Worm (Caenorhabditis elegans) whole organism, L3 larva: Measurements from ENCODE around the gene R12B2.7.

ENCODE experiments used
- ZK546.5 ChIP-seq: sonication (generic microtip); optimal IDR thresholded peaks from 2 replicates; lab custom pipeline; 2017; ENCODE audit warnings: missing biosample characterization, missing genetic modification characterization
- ama-1 ChIP-seq: fragments of 150-350 bp; optimal IDR thresholded peaks from 2 replicates; lab custom pipeline; 2018
- ceh-16 ChIP-seq: sonication (generic microtip); optimal IDR thresholded peaks from 2 replicates; lab custom pipeline; 2017; ENCODE audit warnings: missing biosample characterization, missing genetic modification characterization
- ceh-28 ChIP-seq: fragments of 150-350 bp; optimal IDR thresholded peaks from 2 replicates; lab custom pipeline; 2014; ENCODE audit warnings: missing biosample characterization, missing genetic modification reagents, missing genetic modification characterization
- ceh-82 ChIP-seq: fragments of 150-350 bp; optimal IDR thresholded peaks from 2 replicates; lab custom pipeline; 2014; ENCODE audit warnings: missing biosample characterization, missing genetic modification characterization
- ceh-9 ChIP-seq: sonication (generic microtip); optimal IDR thresholded peaks from 2 replicates; lab custom pipeline; 2018; ENCODE audit warnings: missing biosample characterization, missing genetic modification characterization
- daf-12 ChIP-seq: fragments of 150-350 bp; optimal IDR thresholded peaks from 2 replicates; lab custom pipeline; 2014; ENCODE audit warnings: missing biosample characterization, missing genetic modification reagents, missing genetic modification characterization
- egl-5 ChIP-seq: fragments of 150-350 bp; optimal IDR thresholded peaks from 2 replicates; lab custom pipeline; 2017; ENCODE audit warnings: missing biosample characterization, missing genetic modification reagents, missing genetic modification characterization, inconsistent platforms
- elt-1 ChIP-seq: fragments of 150-350 bp; optimal IDR thresholded peaks from 2 replicates; lab custom pipeline; 2014; ENCODE audit warnings: missing biosample characterization, missing genetic modification characterization
- elt-2 ChIP-seq: sonication (generic microtip); optimal IDR thresholded peaks from 2 replicates; lab custom pipeline; 2016; ENCODE audit warnings: missing genetic modification reagents, mild to moderate bottlenecking, missing genetic modification characterization, missing compliant biosample characterization
- elt-3 ChIP-seq, 3 experiments: fragments of 150-350 bp in 1 of 3; sonication (generic microtip) in 2 of 3; optimal IDR thresholded peaks; 2 replicates in 2 of 3; 4 replicates in 1 of 3; lab custom pipeline; 2014 to 2017; ENCODE audit warnings: missing biosample characterization in 3 of 3, missing genetic modification characterization in 3 of 3
- eor-1 ChIP-seq, 2 experiments: fragments of 150-350 bp; optimal IDR thresholded peaks; 2 replicates each; lab custom pipeline; 2014 to 2018; ENCODE audit warnings: missing biosample characterization in 2 of 2, missing genetic modification characterization in 2 of 2
- fos-1 ChIP-seq: fragments of 150-350 bp; optimal IDR thresholded peaks from 2 replicates; lab custom pipeline; 2014; ENCODE audit warnings: missing biosample characterization, missing genetic modification characterization
- hmg-11 ChIP-seq: sonication (generic microtip); optimal IDR thresholded peaks from 2 replicates; lab custom pipeline; 2016; ENCODE audit warnings: missing genetic modification characterization, missing compliant biosample characterization
- jun-1 ChIP-seq: fragments of 150-350 bp; optimal IDR thresholded peaks from 2 replicates; lab custom pipeline; 2014; ENCODE audit warnings: missing biosample characterization, missing genetic modification reagents, missing genetic modification characterization
- lin-15B ChIP-seq: fragments of 150-350 bp; optimal IDR thresholded peaks from 2 replicates; lab custom pipeline; 2014; ENCODE audit warnings: missing biosample characterization, missing genetic modification characterization
- lin-39 ChIP-seq: fragments of 150-350 bp; optimal IDR thresholded peaks from 2 replicates; lab custom pipeline; 2018; ENCODE audit warnings: missing biosample characterization, missing genetic modification reagents, missing genetic modification characterization
- lsy-12 ChIP-seq: sonication (generic microtip); optimal IDR thresholded peaks from 2 replicates; lab custom pipeline; 2016; ENCODE audit warnings: mild to moderate bottlenecking, missing genetic modification characterization, missing compliant biosample characterization
- mdl-1 ChIP-seq: fragments of 150-350 bp; optimal IDR thresholded peaks from 2 replicates; lab custom pipeline; 2014; ENCODE audit warnings: missing biosample characterization, missing genetic modification characterization
- mml-1 ChIP-seq: fragments of 150-350 bp; sonication (generic microtip); optimal IDR thresholded peaks from 3 replicates; lab custom pipeline; 2014; ENCODE audit warnings: missing biosample characterization, missing genetic modification characterization
- nfya-1 ChIP-seq: sonication (generic microtip); optimal IDR thresholded peaks from 2 replicates; lab custom pipeline; 2017; ENCODE audit warnings: missing genetic modification characterization, mild to moderate bottlenecking, missing compliant biosample characterization, antibody characterized with exemption, moderate library complexity; ENCODE audit not compliant: insufficient read depth
- nhr-11 ChIP-seq: fragments of 150-350 bp; optimal IDR thresholded peaks from 2 replicates; lab custom pipeline; 2014; ENCODE audit warnings: missing biosample characterization, missing genetic modification characterization
- nhr-23 ChIP-seq: fragments of 150-350 bp; optimal IDR thresholded peaks from 2 replicates; lab custom pipeline; 2014; ENCODE audit warnings: missing biosample characterization, missing genetic modification reagents, missing genetic modification characterization
- nhr-25 ChIP-seq: sonication (generic microtip); optimal IDR thresholded peaks from 2 replicates; lab custom pipeline; 2017; ENCODE audit warnings: missing biosample characterization, missing genetic modification characterization
- nhr-28 ChIP-seq: fragments of 150-350 bp; optimal IDR thresholded peaks from 2 replicates; lab custom pipeline; 2014; ENCODE audit warnings: missing biosample characterization, missing genetic modification characterization
- nhr-43 ChIP-seq: sonication (generic microtip); optimal IDR thresholded peaks from 2 replicates; lab custom pipeline; 2016; ENCODE audit warnings: mild to moderate bottlenecking, missing genetic modification characterization, missing compliant biosample characterization; ENCODE audit not compliant: poor library complexity, severe bottlenecking
- nhr-67 ChIP-seq: fragments of 150-350 bp; optimal IDR thresholded peaks from 2 replicates; lab custom pipeline; 2014; ENCODE audit warnings: missing biosample characterization, missing genetic modification characterization
- nhr-76 ChIP-seq: fragments of 150-350 bp; sonication (generic microtip); optimal IDR thresholded peaks from 5 replicates; lab custom pipeline; 2014; ENCODE audit warnings: missing biosample characterization, missing genetic modification characterization
- nhr-77 ChIP-seq: fragments of 150-350 bp; optimal IDR thresholded peaks from 2 replicates; lab custom pipeline; 2014; ENCODE audit warnings: missing biosample characterization, missing genetic modification characterization
- pha-4 ChIP-seq: fragments of 150-350 bp; optimal IDR thresholded peaks from 2 replicates; lab custom pipeline; 2014; ENCODE audit warnings: missing biosample characterization, missing genetic modification reagents, missing genetic modification characterization
- pqm-1 ChIP-seq: fragments of 150-350 bp; optimal IDR thresholded peaks from 2 replicates; lab custom pipeline; 2017; ENCODE audit warnings: missing biosample characterization, missing genetic modification characterization, inconsistent platforms
- skn-1 ChIP-seq: fragments of 150-350 bp; optimal IDR thresholded peaks from 2 replicates; lab custom pipeline; 2014; ENCODE audit warnings: missing biosample characterization, missing genetic modification characterization
- snpc-4 ChIP-seq: fragments of 150-350 bp; optimal IDR thresholded peaks from 2 replicates; lab custom pipeline; 2014; ENCODE audit warnings: missing biosample characterization, missing genetic modification characterization
- tbx-2 ChIP-seq: sonication (generic microtip); optimal IDR thresholded peaks from 2 replicates; lab custom pipeline; 2016; ENCODE audit warnings: mild to moderate bottlenecking, missing genetic modification characterization, missing compliant biosample characterization
- unc-39 ChIP-seq: sonication (generic microtip); optimal IDR thresholded peaks from 4 replicates; lab custom pipeline; 2017; ENCODE audit warnings: missing biosample characterization, missing genetic modification characterization
- zag-1 ChIP-seq: fragments of 150-350 bp; optimal IDR thresholded peaks from 2 replicates; lab custom pipeline; 2014; ENCODE audit warnings: missing biosample characterization, missing genetic modification characterization
- ztf-11 ChIP-seq: fragments of 150-350 bp; optimal IDR thresholded peaks from 2 replicates; lab custom pipeline; 2014; ENCODE audit warnings: missing biosample characterization, missing genetic modification characterization
- ztf-4 ChIP-seq: fragments of 150-350 bp; optimal IDR thresholded peaks from 2 replicates; lab custom pipeline; 2014; ENCODE audit warnings: missing biosample characterization, missing genetic modification characterization

R12B2.7 gene

ce11 chrIII:5835163-5835871, 20.5 kb downstream of the R12B2.7 start:
- TF ChIP-seq lin-15B: no peak
- no peak for TF ChIP-seq ZK546.5 (tag; lab: Kevin White, UChicago)
- TF ChIP-seq pha-4 (tag; lab: Kevin White, UChicago): no peak
- peak; percentile 20 for TF ChIP-seq ama-1 (lab: Kevin White, UChicago)
- peak; percentile 65 for TF ChIP-seq lin-39
- peak; percentile 88 for TF ChIP-seq elt-2 (tag; lab: Kevin White, UChicago)
- TF ChIP-seq jun-1 (tag; lab: Kevin White, UChicago): no peak
- peak in 2 of 3 experiments; percentile 78 to 88 for TF ChIP-seq elt-3 (tag; optimal IDR thresholded peaks at IDR 0.05; lab: Kevin White, UChicago)
- no peak for TF ChIP-seq nhr-11 (tag; lab: Kevin White, UChicago)
- peak; percentile 15 for TF ChIP-seq nfya-1
- TF ChIP-seq ceh-9 (tag; lab: Kevin White, UChicago): no peak
- TF ChIP-seq nhr-23: peak; percentile 68
- no peak for TF ChIP-seq daf-12
- no peak for TF ChIP-seq mdl-1
- no peak for TF ChIP-seq ztf-4 (tag; lab: Kevin White, UChicago)
- no peak for TF ChIP-seq ztf-11 (tag; lab: Kevin White, UChicago)
- no peak for TF ChIP-seq snpc-4 (tag; lab: Kevin White, UChicago)
- TF ChIP-seq nhr-28: no peak
- TF ChIP-seq hmg-11 (tag; lab: Kevin White, UChicago): no peak
- TF ChIP-seq lsy-12: peak; percentile 12
- peak; percentile 54 for TF ChIP-seq pqm-1 (tag; lab: Kevin White, UChicago)
- TF ChIP-seq nhr-43 (tag; lab: Kevin White, UChicago): peak; percentile 65
- no peak for TF ChIP-seq ceh-82
- TF ChIP-seq nhr-77 (tag; lab: Kevin White, UChicago): no peak
- TF ChIP-seq mml-1 (tag; lab: Kevin White, UChicago): no peak
- no peak for TF ChIP-seq nhr-76 (tag; lab: Kevin White, UChicago)

- peak; percentile 50 for TF ChIP-seq elt-1 (tag; lab: Kevin White, UChicago)
- TF ChIP-seq pha-4 (tag; lab: Kevin White, UChicago): peak; percentile 10
- no peak for TF ChIP-seq ceh-9 (tag; lab: Kevin White, UChicago)
- TF ChIP-seq ceh-16 (tag; lab: Kevin White, UChicago): no peak
- no peak for TF ChIP-seq fos-1 (tag; lab: Kevin White, UChicago)
- TF ChIP-seq nhr-23: peak; percentile 51
- no peak for TF ChIP-seq skn-1
- TF ChIP-seq ama-1 (lab: Kevin White, UChicago): no peak
Observed at ce11 chrIII:5836261-5836660, 21.4 kb downstream of the R12B2.7 start.

- TF ChIP-seq zag-1 (tag; lab: Kevin White, UChicago): no peak
- no peak for TF ChIP-seq unc-39 (tag; lab: Kevin White, UChicago)
- peak; percentile 8 for TF ChIP-seq nhr-23
- no peak for TF ChIP-seq elt-1 (tag; lab: Kevin White, UChicago)
- no peak for TF ChIP-seq ZK546.5 (tag; lab: Kevin White, UChicago)
- TF ChIP-seq eor-1 (tag; optimal IDR thresholded peaks at IDR 0.05; lab: Kevin White, UChicago): no peak
- no peak for TF ChIP-seq mdl-1
- no peak for TF ChIP-seq egl-5 (tag; lab: Kevin White, UChicago)
- TF ChIP-seq nhr-67 (tag; lab: Kevin White, UChicago): no peak
- peak; percentile 19 for TF ChIP-seq nfya-1
- peak; percentile 11 for TF ChIP-seq ceh-28 (tag; lab: Kevin White, UChicago)
- no peak for TF ChIP-seq lin-15B
- TF ChIP-seq lin-39: no peak
- peak; percentile 43 for TF ChIP-seq pha-4 (tag; lab: Kevin White, UChicago)
- no peak for TF ChIP-seq pqm-1 (tag; lab: Kevin White, UChicago)
- no peak for TF ChIP-seq nhr-25
- TF ChIP-seq snpc-4 (tag; lab: Kevin White, UChicago): no peak
- TF ChIP-seq tbx-2 (tag; lab: Kevin White, UChicago): no peak
Observed at ce11 chrIII:5836816-5837215, 22.0 kb downstream of the R12B2.7 start, which contains the start of gene W04D12.1. TSS of gene W04D12.1 (plus strand) at chrIII:5836926.
